Worm (Caenorhabditis elegans) whole organism, L4 larva: ENCODE results near the gene C05G5.7.

Experiments used
- D1046.2 ChIP-seq: fragments of 200-800 bp; sonication (Bioruptor generic); IDR thresholded peaks from 2 replicates; pipeline ENCODE4 v1.3.6; 2022; ENCODE audit warnings: missing genetic modification characterization, missing compliant biosample characterization
- F10B5.3 ChIP-seq: sonication (generic microtip); optimal IDR thresholded peaks from 2 replicates; lab custom pipeline; 2016; ENCODE audit warnings: mild to moderate bottlenecking, missing genetic modification characterization, missing compliant biosample characterization
- F37D6.2 ChIP-seq: sonication (generic microtip); optimal IDR thresholded peaks from 2 replicates; lab custom pipeline; 2016; ENCODE audit warnings: mild to moderate bottlenecking, missing genetic modification characterization, missing compliant biosample characterization
- F49E8.2 ChIP-seq: sonication (generic microtip); optimal IDR thresholded peaks from 2 replicates; lab custom pipeline; 2016; ENCODE audit warnings: missing compliant biosample characterization, mild to moderate bottlenecking, missing genetic modification characterization, borderline replicate concordance
- T20F7.1 ChIP-seq: fragments of 200-800 bp; sonication (Bioruptor generic); optimal IDR thresholded peaks from 2 replicates; lab custom pipeline; 2018; ENCODE audit warnings: mild to moderate bottlenecking, missing genetic modification characterization, missing compliant biosample characterization
- T26A8.4 ChIP-seq: fragments of 200-800 bp; sonication (Bioruptor generic); IDR thresholded peaks from 2 replicates; pipeline ENCODE4 v1.3.6; 2022; ENCODE audit warnings: missing genetic modification characterization, missing compliant biosample characterization
- Y105C5A.15 ChIP-seq: fragments of 200-800 bp; sonication (Bioruptor generic); IDR thresholded peaks from 2 replicates; pipeline ENCODE4 v1.3.6; 2022; ENCODE audit warnings: missing genetic modification characterization, missing compliant biosample characterization
- aly-2 ChIP-seq: sonication (generic microtip); optimal IDR thresholded peaks from 2 replicates; lab custom pipeline; 2018; ENCODE audit warnings: missing biosample characterization, missing genetic modification characterization
- attf-4 ChIP-seq: sonication (generic microtip); optimal IDR thresholded peaks from 3 replicates; lab custom pipeline; 2017; ENCODE audit warnings: missing biosample characterization, missing genetic modification characterization
- ceh-62 ChIP-seq: sonication (generic microtip); optimal IDR thresholded peaks from 2 replicates; lab custom pipeline; 2017; ENCODE audit warnings: missing biosample characterization, missing genetic modification characterization
- daf-16 ChIP-seq, 3 experiments: sonication (generic microtip); optimal IDR thresholded peaks; 2 replicates each; lab custom pipeline; 2016 to 2017; ENCODE audit warnings: missing genetic modification characterization in 3 of 3, missing genetic modification reagents in 3 of 3, mild to moderate bottlenecking in 2 of 3, missing compliant biosample characterization in 2 of 3, missing biosample characterization in 1 of 3, moderate library complexity in 1 of 3
- daf-8 ChIP-seq: fragments of 200-800 bp; sonication (Bioruptor generic); IDR thresholded peaks from 2 replicates; pipeline ENCODE4 v1.3.6; 2022; ENCODE audit warnings: missing genetic modification characterization, missing compliant biosample characterization
- dmd-6 ChIP-seq: fragments of 200-800 bp; sonication (Bioruptor generic); IDR thresholded peaks from 2 replicates; pipeline ENCODE4 v1.3.6; 2022; ENCODE audit warnings: missing genetic modification reagents, missing genetic modification characterization, missing compliant biosample characterization
- duxl-1 ChIP-seq: sonication (generic microtip); optimal IDR thresholded peaks from 2 replicates; lab custom pipeline; 2016; ENCODE audit warnings: mild to moderate bottlenecking, missing genetic modification characterization, moderate library complexity, missing compliant biosample characterization; ENCODE audit not compliant: poor library complexity
- dve-1 ChIP-seq: sonication (generic microtip); optimal IDR thresholded peaks from 2 replicates; lab custom pipeline; 2017; ENCODE audit warnings: antibody characterized with exemption, mild to moderate bottlenecking, missing genetic modification characterization, missing compliant biosample characterization; ENCODE audit not compliant: insufficient read depth
- egl-27 ChIP-seq: sonication (generic microtip); optimal IDR thresholded peaks from 3 replicates; lab custom pipeline; 2017; ENCODE audit warnings: missing biosample characterization, missing genetic modification reagents, missing genetic modification characterization
- fkh-10 ChIP-seq: fragments of 150-350 bp; optimal IDR thresholded peaks from 2 replicates; lab custom pipeline; 2014; ENCODE audit warnings: missing biosample characterization, missing genetic modification reagents, missing genetic modification characterization
- hif-1 ChIP-seq, 2 experiments: sonication (generic microtip); optimal IDR thresholded peaks; 2 replicates each; lab custom pipeline; 2016 to 2017; ENCODE audit warnings: missing compliant biosample characterization in 2 of 2, missing genetic modification characterization in 2 of 2, missing genetic modification reagents in 2 of 2, missing genotype in 2 of 2, mild to moderate bottlenecking in 1 of 2
- hlh-30 ChIP-seq: sonication (generic microtip); optimal IDR thresholded peaks from 2 replicates; lab custom pipeline; 2017; ENCODE audit warnings: antibody characterized with exemption, mild to moderate bottlenecking, missing genetic modification characterization, missing compliant biosample characterization; ENCODE audit not compliant: insufficient read depth
- lin-15B ChIP-seq: fragments of 150-350 bp; sonication (generic microtip); optimal IDR thresholded peaks from 3 replicates; lab custom pipeline; 2014; ENCODE audit warnings: missing biosample characterization, missing genetic modification characterization
- lin-39 ChIP-seq: fragments of 150-350 bp; optimal IDR thresholded peaks from 2 replicates; lab custom pipeline; 2014; ENCODE audit warnings: missing biosample characterization, missing genetic modification reagents, missing genetic modification characterization
- lir-3 ChIP-seq: sonication (generic microtip); optimal IDR thresholded peaks from 2 replicates; lab custom pipeline; 2016; ENCODE audit warnings: mild to moderate bottlenecking, missing genetic modification characterization, missing compliant biosample characterization
- madf-9 ChIP-seq: fragments of 200-800 bp; sonication (Bioruptor generic); conservative IDR thresholded peaks from 2 replicates; pipeline ENCODE4 v1.3.6; 2022; ENCODE audit warnings: missing genetic modification reagents, missing genetic modification characterization, missing compliant biosample characterization
- mdl-1 ChIP-seq, 2 experiments: fragments of 150-350 bp in 1 of 2; sonication (generic microtip) in 1 of 2; optimal IDR thresholded peaks; 2 replicates each; lab custom pipeline; 2014 to 2017; ENCODE audit warnings: missing biosample characterization in 2 of 2, missing genetic modification characterization in 2 of 2
- mdt-29 ChIP-seq: fragments of 200-800 bp; sonication (Bioruptor generic); IDR thresholded peaks from 2 replicates; pipeline ENCODE4 v1.3.6; 2022; ENCODE audit warnings: missing genetic modification reagents, missing genetic modification characterization, missing compliant biosample characterization
- mep-1 ChIP-seq: fragments of 150-350 bp; sonication (generic microtip); optimal IDR thresholded peaks from 3 replicates; lab custom pipeline; 2014; ENCODE audit warnings: missing biosample characterization, missing genetic modification characterization
- mes-2 ChIP-seq: sonication (generic microtip); optimal IDR thresholded peaks from 2 replicates; lab custom pipeline; 2016; ENCODE audit warnings: missing genotype, mild to moderate bottlenecking, missing genetic modification characterization, missing compliant biosample characterization; ENCODE audit not compliant: poor library complexity, severe bottlenecking
- mxl-2 ChIP-seq: fragments of 200-800 bp; sonication (Bioruptor generic); conservative IDR thresholded peaks from 2 replicates; pipeline ENCODE4 v1.3.6; 2022; ENCODE audit warnings: missing genetic modification reagents, missing genetic modification characterization, missing compliant biosample characterization
- mxl-3 ChIP-seq: fragments of 200-800 bp; sonication (Bioruptor generic); optimal IDR thresholded peaks from 2 replicates; lab custom pipeline; 2018; ENCODE audit warnings: mild to moderate bottlenecking, missing genetic modification characterization, missing compliant biosample characterization
- nhr-102 ChIP-seq: sonication (generic microtip); optimal IDR thresholded peaks from 2 replicates; lab custom pipeline; 2016; ENCODE audit warnings: mild to moderate bottlenecking, missing genetic modification characterization, moderate library complexity, missing compliant biosample characterization
- nhr-11 ChIP-seq: fragments of 150-350 bp; optimal IDR thresholded peaks from 2 replicates; lab custom pipeline; 2014; ENCODE audit warnings: missing biosample characterization, missing genetic modification characterization
- nhr-28 ChIP-seq: fragments of 150-350 bp; optimal IDR thresholded peaks from 2 replicates; lab custom pipeline; 2014; ENCODE audit warnings: missing biosample characterization, missing genetic modification characterization
- nhr-41 ChIP-seq: fragments of 200-800 bp; sonication (Bioruptor generic); IDR thresholded peaks from 2 replicates; pipeline ENCODE4 v1.3.6; 2022; ENCODE audit warnings: missing genetic modification reagents, missing genetic modification characterization, missing compliant biosample characterization
- nhr-42 ChIP-seq: fragments of 200-800 bp; sonication (Bioruptor generic); IDR thresholded peaks from 2 replicates; pipeline ENCODE4 v1.3.6; 2022; ENCODE audit warnings: missing genetic modification characterization, missing compliant biosample characterization
- nhr-48 ChIP-seq: sonication (generic microtip); optimal IDR thresholded peaks from 2 replicates; lab custom pipeline; 2016; ENCODE audit warnings: mild to moderate bottlenecking, missing genetic modification characterization, missing compliant biosample characterization
- nhr-6 ChIP-seq: fragments of 150-350 bp; optimal IDR thresholded peaks from 2 replicates; lab custom pipeline; 2014; ENCODE audit warnings: missing biosample characterization, missing genetic modification characterization
- pha-4 ChIP-seq, 2 experiments: fragments of 150-350 bp in 1 of 2; fragments of 200-800 bp in 1 of 2; sonication (Bioruptor generic) in 1 of 2; IDR thresholded peaks in 1 of 2; optimal IDR thresholded peaks in 1 of 2; 2 replicates each; pipeline versions ENCODE4 v1.3.6 to Lab custom; 2014 to 2022; ENCODE audit warnings: missing genetic modification characterization in 2 of 2, missing genetic modification reagents in 2 of 2, missing biosample characterization in 1 of 2, missing compliant biosample characterization in 1 of 2
- pqm-1 ChIP-seq: sonication (generic microtip); optimal IDR thresholded peaks from 2 replicates; lab custom pipeline; 2017; ENCODE audit warnings: missing biosample characterization, missing genetic modification characterization
- rbr-2 ChIP-seq: sonication (generic microtip); optimal IDR thresholded peaks from 2 replicates; lab custom pipeline; 2016; ENCODE audit warnings: missing genotype, missing genetic modification characterization, missing compliant biosample characterization
- saeg-2 ChIP-seq: fragments of 200-800 bp; sonication (Bioruptor generic); IDR thresholded peaks from 2 replicates; pipeline ENCODE4 v1.3.6; 2022; ENCODE audit warnings: missing genetic modification reagents, missing genetic modification characterization, missing compliant biosample characterization
- set-16 ChIP-seq: fragments of 200-800 bp; sonication (Bioruptor generic); IDR thresholded peaks from 2 replicates; pipeline ENCODE4 v1.3.6; 2022; ENCODE audit warnings: missing genetic modification reagents, missing genetic modification characterization, missing compliant biosample characterization
- snpc-4 ChIP-seq: fragments of 150-350 bp; optimal IDR thresholded peaks from 2 replicates; lab custom pipeline; 2014; ENCODE audit warnings: missing biosample characterization, missing genetic modification characterization
- spr-1 ChIP-seq: sonication (generic microtip); optimal IDR thresholded peaks from 2 replicates; lab custom pipeline; 2016; ENCODE audit warnings: mild to moderate bottlenecking, missing genetic modification characterization, missing compliant biosample characterization
- unc-130 ChIP-seq: sonication (generic microtip); optimal IDR thresholded peaks from 2 replicates; lab custom pipeline; 2016; ENCODE audit warnings: missing genetic modification reagents, missing genetic modification characterization, missing compliant biosample characterization
- ztf-7 ChIP-seq: fragments of 150-350 bp; optimal IDR thresholded peaks from 2 replicates; lab custom pipeline; 2014; ENCODE audit warnings: missing biosample characterization, missing genetic modification characterization

The C05G5.7 gene

DNA sequence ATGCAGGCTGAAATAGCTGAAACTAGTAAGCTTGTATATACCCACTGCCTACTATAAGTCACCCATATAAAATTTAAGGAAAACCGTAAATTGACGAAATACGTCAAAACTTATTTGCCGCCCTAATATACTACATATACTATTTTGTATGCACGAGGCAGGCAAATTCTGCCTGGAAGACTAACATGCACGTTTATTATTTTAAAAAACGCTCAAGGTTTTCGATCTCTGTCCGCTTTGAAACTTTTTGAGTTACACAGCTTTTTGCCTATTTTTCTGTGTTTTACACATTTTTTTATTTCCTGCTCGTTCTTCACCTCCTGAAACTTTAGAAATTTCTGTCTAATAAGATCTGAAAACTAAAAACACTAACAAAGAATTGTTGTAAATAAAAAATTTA is 370 bp downstream of the C05G5.7 start:
- TF ChIP-seq T20F7.1 (GFP tag; lab: Kevin White, UChicago): no peak
- no peak for TF ChIP-seq nhr-11 (tag; lab: Kevin White, UChicago)
- TF ChIP-seq mdt-29 (GFP tag; lab: Robert Waterston, UW): no peak
- TF ChIP-seq nhr-42 (GFP tag; lab: Robert Waterston, UW): 0 out of 2 replicates have a peak, but pooled peaks have one; percentile 42
- peak; percentile 59 for TF ChIP-seq nhr-102 (tag; lab: Kevin White, UChicago)
- no peak for TF ChIP-seq pha-4 (GFP tag; IDR thresholded peaks at IDR 0.05; lab: Robert Waterston, UW)
- no peak for TF ChIP-seq pha-4 (tag; optimal IDR thresholded peaks at IDR 0.05; lab: Kevin White, UChicago)
- TF ChIP-seq daf-16 (GFP tag; optimal IDR thresholded peaks at IDR 0.05; lab: Kevin White, UChicago): peak in 1 of 2 experiments; percentile 45
- TF ChIP-seq daf-16 (tag; optimal IDR thresholded peaks at IDR 0.05; lab: Kevin White, UChicago): no peak
- TF ChIP-seq attf-4 (tag; lab: Kevin White, UChicago): no peak
- no peak for TF ChIP-seq nhr-6 (tag; lab: Kevin White, UChicago)
- no peak for TF ChIP-seq fkh-10 (GFP tag; lab: Kevin White, UChicago)
- no peak for TF ChIP-seq unc-130 (GFP tag; lab: Kevin White, UChicago)
- no peak for TF ChIP-seq Y105C5A.15
- no peak for TF ChIP-seq snpc-4 (tag; lab: Kevin White, UChicago)
- TF ChIP-seq egl-27 (tag; lab: Kevin White, UChicago): no peak
- TF ChIP-seq nhr-41: no peak
- TF ChIP-seq madf-9 (GFP tag; lab: Robert Waterston, UW): no peak
- no peak for TF ChIP-seq pqm-1 (tag; lab: Kevin White, UChicago)
- TF ChIP-seq aly-2: no peak
- TF ChIP-seq T26A8.4 (GFP tag; lab: Robert Waterston, UW): peak; percentile 82
- TF ChIP-seq duxl-1 (tag; lab: Kevin White, UChicago): peak; percentile 22
- TF ChIP-seq F10B5.3 (tag; lab: Kevin White, UChicago): no peak
- no peak for TF ChIP-seq set-16 (GFP tag; lab: Robert Waterston, UW)
- TF ChIP-seq mes-2 (tag; lab: Kevin White, UChicago): no peak
- TF ChIP-seq dve-1 (tag; lab: Kevin White, UChicago): peak; percentile 56
- no peak for TF ChIP-seq F49E8.2 (tag; lab: Kevin White, UChicago)
- TF ChIP-seq F37D6.2 (tag; lab: Kevin White, UChicago): peak; percentile 21
- TF ChIP-seq nhr-28: no peak
- TF ChIP-seq lin-15B: no peak
- TF ChIP-seq mep-1 (tag; lab: Kevin White, UChicago): no peak
- peak; percentile 9 for TF ChIP-seq nhr-48
- no peak for TF ChIP-seq mxl-3 (GFP tag; lab: Kevin White, UChicago)
- TF ChIP-seq, all 104 proteins: peak for 8

- TF ChIP-seq hlh-30 (tag; lab: Kevin White, UChicago) (peak; percentile 9), nhr-42 (GFP tag; lab: Robert Waterston, UW) (no peak), mdl-1 (tag; optimal IDR thresholded peaks at IDR 0.05; lab: Kevin White, UChicago) (peak in 1 of 2 experiments; percentile 47), hif-1 (tag; optimal IDR thresholded peaks at IDR 0.05; lab: Kevin White, UChicago) (no peak), nhr-28 (peak; percentile 44)
Observed at ce11 chrX:14740019-14740418, 3.6 kb downstream of the C05G5.7 start, which contains the start of gene C05G5.1. Gene C05G5.1, minus strand, starts transcription at chrX:14740119.

- TF ChIP-seq snpc-4 (tag; lab: Kevin White, UChicago) (no peak), lir-3 (tag; lab: Kevin White, UChicago) (no peak), mxl-2 (no peak), madf-9 (GFP tag; lab: Robert Waterston, UW) (no peak), ztf-7 (tag; lab: Kevin White, UChicago) (no peak), ceh-62 (tag; lab: Kevin White, UChicago) (no peak), dmd-6 (no peak), unc-130 (GFP tag; lab: Kevin White, UChicago) (no peak), daf-8 (GFP tag; lab: Robert Waterston, UW) (no peak), lin-39 (tag; lab: Kevin White, UChicago) (no peak), F49E8.2 (tag; lab: Kevin White, UChicago) (no peak), D1046.2 (no peak), mxl-3 (GFP tag; lab: Kevin White, UChicago) (no peak), spr-1 (tag; lab: Kevin White, UChicago) (no peak), daf-16 (GFP tag; optimal IDR thresholded peaks at IDR 0.05; lab: Kevin White, UChicago) (no peak), daf-16 (tag; optimal IDR thresholded peaks at IDR 0.05; lab: Kevin White, UChicago) (peak; percentile 35), pqm-1 (tag; lab: Kevin White, UChicago) (peak; percentile 9), set-16 (GFP tag; lab: Robert Waterston, UW) (no peak), nhr-28 (peak; percentile 5), mep-1 (tag; lab: Kevin White, UChicago) (no peak), dve-1 (tag; lab: Kevin White, UChicago) (no peak), rbr-2 (tag; lab: Kevin White, UChicago) (no peak), saeg-2 (GFP tag; lab: Robert Waterston, UW) (no peak)
Observed at ce11 chrX:14739466-14739865, 4.1 kb downstream of the C05G5.7 start.
